Fruit fly (Drosophila melanogaster): ENCODE measurements around the gene Gr10a.

Gr10a gene

DNA sequence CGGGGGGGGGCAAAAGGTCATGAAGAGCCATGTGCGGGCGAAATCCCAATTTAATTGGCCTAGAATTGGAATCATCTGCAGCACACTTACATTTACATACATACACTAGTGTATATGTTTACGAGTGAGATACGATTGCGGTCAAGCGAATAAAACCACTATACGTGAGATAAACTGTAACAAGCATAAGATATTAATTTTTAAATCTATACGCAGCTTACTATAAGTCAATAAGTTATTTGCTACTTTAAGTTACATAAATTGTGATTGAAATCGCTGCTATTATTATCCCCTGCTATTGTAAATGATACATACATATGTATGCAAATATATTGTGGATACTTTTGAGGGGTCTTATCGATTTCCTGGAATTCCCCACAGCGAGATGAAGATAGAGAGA is 38.1 kb downstream of the Gr10a start (continued):
- TF ChIP-seq CG2199 (GFP tag; IDR thresholded peaks at IDR 0.05) (no peak), dysf (GFP tag; IDR thresholded peaks at IDR 0.05) (peak; percentile 70), CG10979 (tag; optimal IDR thresholded peaks at IDR 0.05) (peak; percentile 23), CG17612 (GFP tag; IDR thresholded peaks at IDR 0.05) (no peak), Blimp-1 (GFP tag; optimal IDR thresholded peaks at IDR 0.05) (peak; percentile 32), ap (GFP tag; IDR thresholded peaks at IDR 0.05) (peak; percentile 19; the same call in 1 of the 2 replicates), CG3847 (GFP tag; IDR thresholded peaks at IDR 0.05) (peak; percentile 41), ewg (GFP tag; optimal IDR thresholded peaks at IDR 0.05) (no peak), gfzf (GFP tag; optimal IDR thresholded peaks at IDR 0.05) (no peak), sug (tag; optimal IDR thresholded peaks at IDR 0.05) (peak; percentile 40), CG7839 (tag; optimal IDR thresholded peaks at IDR 0.05) (peak; percentile 68), Sin3A (optimal IDR thresholded peaks at IDR 0.05) (no peak), fru (optimal IDR thresholded peaks at IDR 0.05) (no peak), Hmr (GFP tag; optimal IDR thresholded peaks at IDR 0.05) (peak; percentile 61), Sry-β (GFP tag; optimal IDR thresholded peaks at IDR 0.05) (no peak), CG3281 (GFP tag; optimal IDR thresholded peaks at IDR 0.05) (peak; percentile 63), wor (GFP tag; IDR thresholded peaks at IDR 0.05) (no peak), tx (GFP tag; optimal IDR thresholded peaks at IDR 0.05) (no peak), bsh (GFP tag; optimal IDR thresholded peaks at IDR 0.05) (peak in 1 of 2 experiments; percentile 40), mam (GFP tag; optimal IDR thresholded peaks at IDR 0.05) (peak; percentile 50), sima (GFP tag; optimal IDR thresholded peaks at IDR 0.05) (no peak), bab2 (GFP tag; optimal IDR thresholded peaks at IDR 0.05) (no peak), Dfd (GFP tag; optimal IDR thresholded peaks at IDR 0.05) (no peak), dati (GFP tag; IDR thresholded peaks at IDR 0.05) (no peak), CG10565 (GFP tag; optimal IDR thresholded peaks at IDR 0.05) (no peak), CG1832 (GFP tag; optimal IDR thresholded peaks at IDR 0.05) (no peak)

dm6 chrX:11378388-11378787 is 38.8 kb downstream of the Gr10a start:
- no peak for TF ChIP-seq CG13296 (GFP tag; optimal IDR thresholded peaks at IDR 0.05)
- TF ChIP-seq PHDP (tag; optimal IDR thresholded peaks at IDR 0.05): peak; percentile 13
- TF ChIP-seq Hsf (GFP tag; optimal IDR thresholded peaks at IDR 0.05): no peak
- TF ChIP-seq Med (GFP tag): peak; percentile 7
- TF ChIP-seq CG4820 (GFP tag; optimal IDR thresholded peaks at IDR 0.05): no peak
- peak; percentile 22 for TF ChIP-seq CG2120 (GFP tag; optimal IDR thresholded peaks at IDR 0.05)
- TF ChIP-seq B-H2 (GFP tag; optimal IDR thresholded peaks at IDR 0.05): no peak
- TF ChIP-seq lab (GFP tag; optimal IDR thresholded peaks at IDR 0.05): peak; percentile 17
- no peak for TF ChIP-seq CG2889 (GFP tag; IDR thresholded peaks at IDR 0.05)
- TF ChIP-seq CG2678 (tag; optimal IDR thresholded peaks at IDR 0.05): peak; percentile 23
- TF ChIP-seq cwo (GFP tag; optimal IDR thresholded peaks at IDR 0.05): peak; percentile 12
- TF ChIP-seq CG18599 (GFP tag; optimal IDR thresholded peaks at IDR 0.05): peak; percentile 55
- no peak for TF ChIP-seq run (tag; optimal IDR thresholded peaks at IDR 0.05)
- TF ChIP-seq yki (optimal IDR thresholded peaks at IDR 0.05): no peak
- no peak for TF ChIP-seq grn (GFP tag; optimal IDR thresholded peaks at IDR 0.05)
- TF ChIP-seq Fer1 (GFP tag; optimal IDR thresholded peaks at IDR 0.05): peak; percentile 27
- peak; percentile 1 for TF ChIP-seq sens (GFP tag)
